Fruit fly (Drosophila melanogaster) whole organism, prepupa: Measurements from ENCODE around the gene CG32198.

Experiments used
- Blimp-1 ChIP-seq: fragments of 200-800 bp; sonication (Bioruptor generic); optimal IDR thresholded peaks from 3 replicates; lab custom pipeline; 2017; ENCODE audit warnings: missing biosample characterization, missing genetic modification characterization, mild to moderate bottlenecking, moderate library complexity, missing genetic modification reagents
- CG10669 ChIP-seq: fragments of 200-800 bp; sonication (Bioruptor generic); optimal IDR thresholded peaks from 3 replicates; lab custom pipeline; 2018; ENCODE audit warnings: missing biosample characterization, mild to moderate bottlenecking, missing genetic modification characterization, moderate library complexity
- CG11294 ChIP-seq: fragments of 200-800 bp; sonication (Bioruptor generic); IDR thresholded peaks from 2 replicates; pipeline ENCODE4 v1.3.6; 2022; ENCODE audit warnings: missing biosample characterization, missing genetic modification characterization
- CG11902 ChIP-seq: fragments of 200-800 bp; sonication (Bioruptor generic); optimal IDR thresholded peaks from 3 replicates; lab custom pipeline; 2016; ENCODE audit warnings: missing biosample characterization, missing genetic modification characterization
- CG15336 ChIP-seq: fragments of 200-800 bp; sonication (Bioruptor generic); IDR thresholded peaks from 2 replicates; pipeline ENCODE4 v1.3.6; 2022; ENCODE audit warnings: missing biosample characterization, missing genetic modification characterization
- CG32006 ChIP-seq: fragments of 200-800 bp; sonication (Bioruptor generic); optimal IDR thresholded peaks from 3 replicates; lab custom pipeline; 2017; ENCODE audit warnings: missing biosample characterization, mild to moderate bottlenecking, missing genetic modification characterization
- CG34406 ChIP-seq: fragments of 200-800 bp; sonication (Bioruptor generic); optimal IDR thresholded peaks from 3 replicates; lab custom pipeline; 2016; ENCODE audit warnings: missing biosample characterization, missing genetic modification characterization
- CG6163 ChIP-seq: fragments of 200-800 bp; sonication (Bioruptor generic); IDR thresholded peaks from 3 replicates; pipeline ENCODE4 v1.3.6; 2022; ENCODE audit warnings: missing biosample characterization, missing genetic modification characterization
- CG6792 ChIP-seq: fragments of 200-800 bp; sonication (Bioruptor generic); optimal IDR thresholded peaks from 3 replicates; lab custom pipeline; 2016; ENCODE audit warnings: missing biosample characterization, missing genetic modification characterization
- CG6854 ChIP-seq: fragments of 200-800 bp; sonication (Bioruptor generic); optimal IDR thresholded peaks from 2 replicates; lab custom pipeline; 2017; ENCODE audit warnings: missing biosample characterization, mild to moderate bottlenecking, missing genetic modification characterization
- CG8119 ChIP-seq: fragments of 200-800 bp; sonication (Bioruptor generic); IDR thresholded peaks from 3 replicates; pipeline ENCODE4 v1.3.6; 2022; ENCODE audit warnings: missing biosample characterization, missing genetic modification characterization
- CG8632 ChIP-seq: fragments of 200-800 bp; sonication (Bioruptor generic); optimal IDR thresholded peaks from 3 replicates; lab custom pipeline; 2016; ENCODE audit warnings: missing biosample characterization, missing genetic modification characterization
- Ets96B ChIP-seq: fragments of 200-800 bp; optimal IDR thresholded peaks from 2 replicates; lab custom pipeline; 2019; ENCODE audit warnings: missing biosample characterization, mild to moderate bottlenecking, missing genetic modification characterization, moderate library complexity
- Gug ChIP-seq: fragments of 200-800 bp; sonication (Bioruptor generic); IDR thresholded peaks from 2 replicates; pipeline ENCODE4 v1.3.6; 2022; ENCODE audit warnings: missing biosample characterization, missing genetic modification characterization
- Hr4 ChIP-seq: fragments of 200-800 bp; sonication (Bioruptor generic); optimal IDR thresholded peaks from 3 replicates; lab custom pipeline; 2016; ENCODE audit warnings: missing biosample characterization, missing genetic modification characterization
- Smox ChIP-seq: fragments of 200-800 bp; sonication (Bioruptor generic); optimal IDR thresholded peaks from 3 replicates; lab custom pipeline; 2016; ENCODE audit warnings: missing biosample characterization, missing genetic modification characterization
- Sox14 ChIP-seq: fragments of 200-800 bp; sonication (Bioruptor generic); optimal IDR thresholded peaks from 3 replicates; lab custom pipeline; 2016; ENCODE audit warnings: missing biosample characterization, missing genetic modification characterization
- Sox15 ChIP-seq: fragments of 200-800 bp; sonication (Bioruptor generic); optimal IDR thresholded peaks from 3 replicates; lab custom pipeline; 2016; ENCODE audit warnings: missing biosample characterization, missing genetic modification characterization
- acj6 ChIP-seq: fragments of 200-800 bp; sonication (Bioruptor generic); optimal IDR thresholded peaks from 3 replicates; lab custom pipeline; 2016; ENCODE audit warnings: missing biosample characterization, missing genetic modification characterization
- cyc ChIP-seq: fragments of 200-800 bp; sonication (Bioruptor generic); optimal IDR thresholded peaks from 3 replicates; lab custom pipeline; 2016; ENCODE audit warnings: missing biosample characterization, missing genetic modification characterization
- dsx ChIP-seq: fragments of 200-800 bp; optimal IDR thresholded peaks from 3 replicates; lab custom pipeline; 2019; ENCODE audit warnings: missing biosample characterization, mild to moderate bottlenecking, missing genetic modification characterization, moderate library complexity; ENCODE audit not compliant: poor library complexity, severe bottlenecking
- eg ChIP-seq: fragments of 200-800 bp; sonication (Bioruptor generic); IDR thresholded peaks from 3 replicates; pipeline ENCODE4 v1.3.6; 2022; ENCODE audit warnings: missing biosample characterization, missing genetic modification characterization
- fkh ChIP-seq: fragments of 200-800 bp; sonication (Bioruptor generic); optimal IDR thresholded peaks from 3 replicates; lab custom pipeline; 2017; ENCODE audit warnings: missing biosample characterization, mild to moderate bottlenecking, missing genetic modification characterization, moderate library complexity
- lz ChIP-seq: fragments of 200-800 bp; sonication (Bioruptor generic); optimal IDR thresholded peaks from 3 replicates; lab custom pipeline; 2016; ENCODE audit warnings: missing biosample characterization, missing genetic modification characterization
- topi ChIP-seq: fragments of 200-800 bp; sonication (Bioruptor generic); optimal IDR thresholded peaks from 3 replicates; lab custom pipeline; 2016; ENCODE audit warnings: missing biosample characterization, missing genetic modification characterization
- vri ChIP-seq: fragments of 200-800 bp; sonication (Bioruptor generic); optimal IDR thresholded peaks from 3 replicates; lab custom pipeline; 2016; ENCODE audit warnings: missing biosample characterization, mild to moderate bottlenecking, missing genetic modification characterization

The CG32198 gene

DNA sequence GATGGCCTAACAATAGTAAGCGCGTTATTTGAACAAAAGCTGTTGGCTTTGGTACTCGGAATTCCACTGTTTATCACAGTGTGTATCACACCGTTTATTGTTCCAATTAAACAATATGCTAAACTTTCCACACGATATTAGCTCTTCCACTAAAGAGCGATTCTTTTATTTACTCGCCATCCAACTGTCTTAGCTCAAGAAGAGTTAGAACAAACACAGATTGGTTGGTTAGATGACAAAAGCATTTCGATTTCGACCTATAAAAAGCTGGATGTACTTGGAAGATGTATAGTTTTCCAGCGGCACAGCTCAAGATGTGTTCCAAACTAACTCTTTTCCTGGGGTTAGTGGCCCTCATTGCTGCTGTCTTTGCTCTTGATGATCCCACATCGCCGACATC, at the start of gene CG32198:
CG32198 (plus strand) TSS at position 301 of the 400 bp plus-strand sequence.
- TF ChIP-seq eg (GFP tag; lab: Robert Waterston, UW) (no peak), fkh (GFP tag; lab: Kevin White, UChicago) (peak; percentile 7)

DNA sequence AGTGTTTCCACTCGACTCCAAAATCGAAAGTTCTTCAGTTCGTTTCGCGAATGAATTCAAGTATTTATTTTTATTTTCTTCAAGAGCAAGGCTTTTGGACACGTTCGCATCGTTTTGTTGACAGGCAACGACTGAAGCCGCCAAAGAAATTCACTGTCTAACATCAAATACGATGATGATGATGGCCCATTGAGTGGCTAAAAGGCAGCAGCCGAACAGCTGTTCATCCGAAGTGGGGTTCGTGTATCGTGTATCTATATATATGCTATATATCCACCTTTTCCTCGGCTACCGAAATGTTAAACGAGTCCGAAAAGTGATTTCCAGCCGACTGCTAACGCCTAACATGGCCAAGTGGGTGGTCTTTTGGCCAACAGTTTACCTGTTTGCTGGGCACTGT, 24.4 kb upstream of the CG32198 start, which contains the start of gene AstC-R2:
AstC-R2 (minus strand) TSS at position 133 of the 400 bp plus-strand sequence.
- TF ChIP-seq CG6163 (GFP tag; lab: Robert Waterston, UW), result no peak
- TF ChIP-seq Smox (GFP tag; lab: Kevin White, UChicago), result no peak
- TF ChIP-seq Hr4 (GFP tag; lab: Kevin White, UChicago), result no peak
- no peak for TF ChIP-seq CG11294 (GFP tag; lab: Robert Waterston, UW)
- TF ChIP-seq CG6854 (GFP tag; lab: Kevin White, UChicago), result no peak
- TF ChIP-seq CG6792 (GFP tag; lab: Kevin White, UChicago), result no peak
- no peak for TF ChIP-seq Ets96B
- no peak for TF ChIP-seq CG8632 (GFP tag; lab: Kevin White, UChicago)
- TF ChIP-seq dsx, result no peak
- no peak for TF ChIP-seq Sox15 (GFP tag; lab: Kevin White, UChicago)
- TF ChIP-seq acj6 (GFP tag; lab: Kevin White, UChicago), result no peak
- TF ChIP-seq CG11902 (GFP tag; lab: Kevin White, UChicago), result no peak
- TF ChIP-seq vri (GFP tag; lab: Kevin White, UChicago), result no peak
- TF ChIP-seq Sox14 (GFP tag; lab: Kevin White, UChicago), result no peak
- TF ChIP-seq CG32006 (GFP tag; lab: Kevin White, UChicago), result no peak

DNA sequence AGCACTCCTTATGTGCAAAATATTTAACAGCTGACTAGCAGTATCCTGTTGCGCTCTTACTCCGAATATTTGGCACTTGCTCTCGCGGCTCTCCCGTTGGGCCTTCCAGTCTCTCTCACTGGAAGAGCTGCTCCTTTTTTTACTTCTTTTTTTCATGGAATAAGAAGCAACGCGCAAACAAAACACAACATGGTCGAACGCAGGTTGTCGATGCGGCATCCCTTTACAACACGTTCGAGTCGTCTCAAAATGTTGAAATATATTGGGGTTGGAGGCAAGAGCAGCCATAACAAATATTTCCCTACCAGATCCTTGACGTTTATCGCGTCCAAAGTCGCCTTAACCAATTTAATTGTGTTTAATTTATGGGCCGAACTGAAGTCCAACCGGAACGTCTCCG, 13.1 kb downstream of the CG32198 start:
- no peak for TF ChIP-seq lz
- no peak for TF ChIP-seq CG34406 (GFP tag; lab: Kevin White, UChicago)
- no peak for TF ChIP-seq vri (GFP tag; lab: Kevin White, UChicago)
- no peak for TF ChIP-seq Gug (GFP tag; lab: Robert Waterston, UW)
- TF ChIP-seq CG10669 (GFP tag; lab: Kevin White, UChicago), result no peak
- no peak for TF ChIP-seq cyc (GFP tag; lab: Kevin White, UChicago)
- no peak for TF ChIP-seq CG15336 (GFP tag; lab: Robert Waterston, UW)

DNA sequence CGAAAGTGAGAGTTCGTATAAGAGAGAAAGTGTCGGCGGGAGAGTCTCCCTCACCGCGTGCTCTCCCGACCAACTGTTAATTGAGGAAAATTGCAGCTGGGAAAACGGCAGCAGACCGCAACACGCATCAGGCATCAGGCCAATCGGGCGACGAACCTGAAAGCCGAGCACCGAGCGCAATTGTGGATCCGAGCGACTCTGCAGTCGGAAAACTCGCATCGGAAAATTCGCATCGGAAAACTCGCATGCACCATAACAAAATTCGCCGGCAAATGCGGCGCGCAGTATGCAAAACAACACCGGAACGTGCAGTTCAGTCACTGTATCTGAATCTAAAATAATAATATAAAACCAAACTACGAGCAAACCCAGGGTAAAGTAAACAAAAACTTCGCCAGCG, 33.2 kb downstream of the CG32198 start, which contains the start of gene AstC-R1:
AstC-R1 (plus strand) TSS at position 301 of the 400 bp plus-strand sequence.
- TF ChIP-seq CG8119 (GFP tag; lab: Robert Waterston, UW) (peak; percentile 34; the same call in 1 of the 3 replicates), Blimp-1 (GFP tag; lab: Kevin White, UChicago) (no peak), topi (GFP tag; lab: Kevin White, UChicago) (no peak)
